Worm (Caenorhabditis elegans) whole organism, L3 larva: ENCODE results near the gene nspc-16.

ENCODE experiments used
- ama-1 ChIP-seq: fragments of 150-350 bp; optimal IDR thresholded peaks from 2 replicates; lab custom pipeline; 2018
- ceh-16 ChIP-seq: sonication (generic microtip); optimal IDR thresholded peaks from 2 replicates; lab custom pipeline; 2017; ENCODE audit warnings: missing biosample characterization, missing genetic modification characterization
- ceh-28 ChIP-seq: fragments of 150-350 bp; optimal IDR thresholded peaks from 2 replicates; lab custom pipeline; 2014; ENCODE audit warnings: missing biosample characterization, missing genetic modification reagents, missing genetic modification characterization
- ceh-82 ChIP-seq: fragments of 150-350 bp; optimal IDR thresholded peaks from 2 replicates; lab custom pipeline; 2014; ENCODE audit warnings: missing biosample characterization, missing genetic modification characterization
- daf-12 ChIP-seq: fragments of 150-350 bp; optimal IDR thresholded peaks from 2 replicates; lab custom pipeline; 2014; ENCODE audit warnings: missing biosample characterization, missing genetic modification reagents, missing genetic modification characterization
- egl-27 ChIP-seq: sonication (generic microtip); optimal IDR thresholded peaks from 4 replicates; lab custom pipeline; 2017; ENCODE audit warnings: missing biosample characterization, missing genetic modification reagents, missing genetic modification characterization
- egl-5 ChIP-seq: fragments of 150-350 bp; optimal IDR thresholded peaks from 2 replicates; lab custom pipeline; 2017; ENCODE audit warnings: missing biosample characterization, missing genetic modification reagents, missing genetic modification characterization, inconsistent platforms
- elt-1 ChIP-seq: fragments of 150-350 bp; optimal IDR thresholded peaks from 2 replicates; lab custom pipeline; 2014; ENCODE audit warnings: missing biosample characterization, missing genetic modification characterization
- elt-2 ChIP-seq: sonication (generic microtip); optimal IDR thresholded peaks from 2 replicates; lab custom pipeline; 2016; ENCODE audit warnings: missing genetic modification reagents, mild to moderate bottlenecking, missing genetic modification characterization, missing compliant biosample characterization
- elt-3 ChIP-seq, 3 experiments: fragments of 150-350 bp in 1 of 3; sonication (generic microtip) in 2 of 3; optimal IDR thresholded peaks; 2 replicates in 2 of 3; 4 replicates in 1 of 3; lab custom pipeline; 2014 to 2017; ENCODE audit warnings: missing biosample characterization in 3 of 3, missing genetic modification characterization in 3 of 3
- eor-1 ChIP-seq, 2 experiments: fragments of 150-350 bp; optimal IDR thresholded peaks; 2 replicates each; lab custom pipeline; 2014 to 2018; ENCODE audit warnings: missing biosample characterization in 2 of 2, missing genetic modification characterization in 2 of 2
- fkh-10 ChIP-seq: sonication (generic microtip); optimal IDR thresholded peaks from 2 replicates; lab custom pipeline; 2017; ENCODE audit warnings: missing biosample characterization, missing genetic modification reagents, missing genetic modification characterization
- fkh-2 ChIP-seq: fragments of 150-350 bp; optimal IDR thresholded peaks from 2 replicates; lab custom pipeline; 2014; ENCODE audit warnings: missing biosample characterization, missing genetic modification reagents, missing genetic modification characterization
- fos-1 ChIP-seq: fragments of 150-350 bp; optimal IDR thresholded peaks from 2 replicates; lab custom pipeline; 2014; ENCODE audit warnings: missing biosample characterization, missing genetic modification characterization
- hmg-11 ChIP-seq: sonication (generic microtip); optimal IDR thresholded peaks from 2 replicates; lab custom pipeline; 2016; ENCODE audit warnings: missing genetic modification characterization, missing compliant biosample characterization
- jun-1 ChIP-seq: fragments of 150-350 bp; optimal IDR thresholded peaks from 2 replicates; lab custom pipeline; 2014; ENCODE audit warnings: missing biosample characterization, missing genetic modification reagents, missing genetic modification characterization
- lin-15B ChIP-seq: fragments of 150-350 bp; optimal IDR thresholded peaks from 2 replicates; lab custom pipeline; 2014; ENCODE audit warnings: missing biosample characterization, missing genetic modification characterization
- lin-39 ChIP-seq: fragments of 150-350 bp; optimal IDR thresholded peaks from 2 replicates; lab custom pipeline; 2018; ENCODE audit warnings: missing biosample characterization, missing genetic modification reagents, missing genetic modification characterization
- mdl-1 ChIP-seq: fragments of 150-350 bp; optimal IDR thresholded peaks from 2 replicates; lab custom pipeline; 2014; ENCODE audit warnings: missing biosample characterization, missing genetic modification characterization
- mml-1 ChIP-seq: fragments of 150-350 bp; sonication (generic microtip); optimal IDR thresholded peaks from 3 replicates; lab custom pipeline; 2014; ENCODE audit warnings: missing biosample characterization, missing genetic modification characterization
- nfya-1 ChIP-seq: sonication (generic microtip); optimal IDR thresholded peaks from 2 replicates; lab custom pipeline; 2017; ENCODE audit warnings: missing genetic modification characterization, mild to moderate bottlenecking, missing compliant biosample characterization, antibody characterized with exemption, moderate library complexity; ENCODE audit not compliant: insufficient read depth
- nhr-11 ChIP-seq: fragments of 150-350 bp; optimal IDR thresholded peaks from 2 replicates; lab custom pipeline; 2014; ENCODE audit warnings: missing biosample characterization, missing genetic modification characterization
- nhr-12 ChIP-seq: fragments of 150-350 bp; optimal IDR thresholded peaks from 2 replicates; lab custom pipeline; 2014; ENCODE audit warnings: missing biosample characterization, missing genetic modification characterization
- nhr-23 ChIP-seq: fragments of 150-350 bp; optimal IDR thresholded peaks from 2 replicates; lab custom pipeline; 2014; ENCODE audit warnings: missing biosample characterization, missing genetic modification reagents, missing genetic modification characterization
- nhr-237 ChIP-seq: fragments of 150-350 bp; optimal IDR thresholded peaks from 2 replicates; lab custom pipeline; 2014; ENCODE audit warnings: missing biosample characterization, missing genetic modification characterization
- nhr-25 ChIP-seq: sonication (generic microtip); optimal IDR thresholded peaks from 2 replicates; lab custom pipeline; 2017; ENCODE audit warnings: missing biosample characterization, missing genetic modification characterization
- nhr-28 ChIP-seq: fragments of 150-350 bp; optimal IDR thresholded peaks from 2 replicates; lab custom pipeline; 2014; ENCODE audit warnings: missing biosample characterization, missing genetic modification characterization
- nhr-43 ChIP-seq: sonication (generic microtip); optimal IDR thresholded peaks from 2 replicates; lab custom pipeline; 2016; ENCODE audit warnings: mild to moderate bottlenecking, missing genetic modification characterization, missing compliant biosample characterization; ENCODE audit not compliant: poor library complexity, severe bottlenecking
- nhr-67 ChIP-seq: fragments of 150-350 bp; optimal IDR thresholded peaks from 2 replicates; lab custom pipeline; 2014; ENCODE audit warnings: missing biosample characterization, missing genetic modification characterization
- pha-4 ChIP-seq: fragments of 150-350 bp; optimal IDR thresholded peaks from 2 replicates; lab custom pipeline; 2014; ENCODE audit warnings: missing biosample characterization, missing genetic modification reagents, missing genetic modification characterization
- pqm-1 ChIP-seq: fragments of 150-350 bp; optimal IDR thresholded peaks from 2 replicates; lab custom pipeline; 2017; ENCODE audit warnings: missing biosample characterization, missing genetic modification characterization, inconsistent platforms
- sea-2 ChIP-seq: fragments of 150-350 bp; sonication (generic microtip); optimal IDR thresholded peaks from 4 replicates; lab custom pipeline; 2014; ENCODE audit warnings: missing biosample characterization, missing genetic modification reagents, missing genetic modification characterization
- skn-1 ChIP-seq: fragments of 150-350 bp; optimal IDR thresholded peaks from 2 replicates; lab custom pipeline; 2014; ENCODE audit warnings: missing biosample characterization, missing genetic modification characterization
- unc-39 ChIP-seq: sonication (generic microtip); optimal IDR thresholded peaks from 4 replicates; lab custom pipeline; 2017; ENCODE audit warnings: missing biosample characterization, missing genetic modification characterization
- unc-62 ChIP-seq: fragments of 150-350 bp; sonication (generic microtip); optimal IDR thresholded peaks from 4 replicates; lab custom pipeline; 2014; ENCODE audit warnings: missing biosample characterization, missing genetic modification reagents, missing genetic modification characterization
- zag-1 ChIP-seq: fragments of 150-350 bp; optimal IDR thresholded peaks from 2 replicates; lab custom pipeline; 2014; ENCODE audit warnings: missing biosample characterization, missing genetic modification characterization
- ztf-11 ChIP-seq: fragments of 150-350 bp; optimal IDR thresholded peaks from 2 replicates; lab custom pipeline; 2014; ENCODE audit warnings: missing biosample characterization, missing genetic modification characterization
- ztf-4 ChIP-seq: fragments of 150-350 bp; optimal IDR thresholded peaks from 2 replicates; lab custom pipeline; 2014; ENCODE audit warnings: missing biosample characterization, missing genetic modification characterization

nspc-16 gene

ce11 chrX:14505578-14506353, 17.6 kb upstream of the nspc-16 start (continued):
- TF ChIP-seq pqm-1 (tag; lab: Kevin White, UChicago) (peak; percentile 66), nhr-43 (tag; lab: Kevin White, UChicago) (no peak), nhr-25 (tag; lab: Kevin White, UChicago) (no peak), egl-27 (tag; lab: Kevin White, UChicago) (peak; percentile 50), nhr-12 (tag; lab: Kevin White, UChicago) (no peak), ztf-11 (no peak), mml-1 (tag; lab: Kevin White, UChicago) (no peak), nhr-67 (tag; lab: Kevin White, UChicago) (no peak), fos-1 (tag; lab: Kevin White, UChicago) (no peak), pha-4 (peak; percentile 94), daf-12 (tag; lab: Kevin White, UChicago) (no peak)
- TF ChIP-seq, all 47 proteins: peak for 10

ce11 chrX:14507992-14508391, 15.4 kb upstream of the nspc-16 start:
- TF ChIP-seq elt-3 (tag; optimal IDR thresholded peaks at IDR 0.05; lab: Kevin White, UChicago) (peak in 1 of 3 experiments; percentile 35), nhr-23 (tag; lab: Kevin White, UChicago) (peak; percentile 42), unc-62 (GFP tag; lab: Kevin White, UChicago) (peak; percentile 38), ztf-4 (tag; lab: Kevin White, UChicago) (no peak), nhr-25 (tag; lab: Kevin White, UChicago) (peak; percentile 98), ama-1 (lab: Kevin White, UChicago) (no peak), nhr-43 (tag; lab: Kevin White, UChicago) (peak; percentile 77), elt-1 (tag; lab: Kevin White, UChicago) (peak; percentile 79), nhr-237 (tag; lab: Kevin White, UChicago) (no peak), fkh-2 (tag; lab: Kevin White, UChicago) (no peak), egl-27 (tag; lab: Kevin White, UChicago) (peak; percentile 8)

- no peak for TF ChIP-seq jun-1 (tag; lab: Kevin White, UChicago)
- TF ChIP-seq egl-27 (tag; lab: Kevin White, UChicago): peak; percentile 15
- peak; percentile 61 for TF ChIP-seq nhr-43 (tag; lab: Kevin White, UChicago)
- peak; percentile 13 for TF ChIP-seq elt-2 (tag; lab: Kevin White, UChicago)
- no peak for TF ChIP-seq fkh-2 (tag; lab: Kevin White, UChicago)
- TF ChIP-seq nhr-23 (tag; lab: Kevin White, UChicago): peak; percentile 90
- TF ChIP-seq nhr-237 (tag; lab: Kevin White, UChicago): no peak
- peak; percentile 82 for TF ChIP-seq nhr-25 (tag; lab: Kevin White, UChicago)
- TF ChIP-seq elt-1 (tag; lab: Kevin White, UChicago): peak; percentile 89
- TF ChIP-seq eor-1 (tag; optimal IDR thresholded peaks at IDR 0.05; lab: Kevin White, UChicago): no peak
- peak; percentile 58 for TF ChIP-seq lin-39
- TF ChIP-seq unc-62 (GFP tag; lab: Kevin White, UChicago): peak; percentile 91
- TF ChIP-seq egl-5 (tag; lab: Kevin White, UChicago): peak; percentile 34
- TF ChIP-seq ceh-28: peak; percentile 62
- peak; percentile 59 for TF ChIP-seq nhr-11 (tag; lab: Kevin White, UChicago)
- peak; percentile 45 to 69 (median 60) for TF ChIP-seq elt-3 (tag; optimal IDR thresholded peaks at IDR 0.05; lab: Kevin White, UChicago)
- TF ChIP-seq lin-15B (tag; lab: Kevin White, UChicago): peak; percentile 12
- peak; percentile 45 for TF ChIP-seq nfya-1 (tag; lab: Kevin White, UChicago)
Observed at ce11 chrX:14508823-14509259, 14.5 kb upstream of the nspc-16 start.

- TF ChIP-seq ceh-16: no peak
- TF ChIP-seq fkh-10 (GFP tag; lab: Kevin White, UChicago): no peak
- no peak for TF ChIP-seq skn-1 (tag; lab: Kevin White, UChicago)
Observed at ce11 chrX:14510358-14510757, 13.0 kb upstream of the nspc-16 start.

ce11 chrX:14512817-14513216, 10.6 kb upstream of the nspc-16 start, which contains the start of gene fbxa-141:
Gene fbxa-141, minus strand, starts transcription at chrX:14512917.
- TF ChIP-seq ceh-82 (tag; lab: Kevin White, UChicago) (no peak), jun-1 (tag; lab: Kevin White, UChicago) (no peak), mml-1 (tag; lab: Kevin White, UChicago) (no peak), sea-2 (GFP tag; lab: Kevin White, UChicago) (no peak), fkh-2 (tag; lab: Kevin White, UChicago) (no peak), nhr-28 (tag; lab: Kevin White, UChicago) (no peak), nhr-25 (tag; lab: Kevin White, UChicago) (no peak), unc-39 (no peak), fos-1 (tag; lab: Kevin White, UChicago) (no peak), nhr-43 (tag; lab: Kevin White, UChicago) (no peak), skn-1 (tag; lab: Kevin White, UChicago) (no peak), mdl-1 (no peak), daf-12 (tag; lab: Kevin White, UChicago) (no peak), hmg-11 (tag; lab: Kevin White, UChicago) (no peak), zag-1 (tag; lab: Kevin White, UChicago) (no peak), pha-4 (no peak), lin-15B (tag; lab: Kevin White, UChicago) (no peak)
